Fruit fly (Drosophila melanogaster): ENCODE data around the gene Gyc89Db.

Gene Gyc89Db

DNA sequence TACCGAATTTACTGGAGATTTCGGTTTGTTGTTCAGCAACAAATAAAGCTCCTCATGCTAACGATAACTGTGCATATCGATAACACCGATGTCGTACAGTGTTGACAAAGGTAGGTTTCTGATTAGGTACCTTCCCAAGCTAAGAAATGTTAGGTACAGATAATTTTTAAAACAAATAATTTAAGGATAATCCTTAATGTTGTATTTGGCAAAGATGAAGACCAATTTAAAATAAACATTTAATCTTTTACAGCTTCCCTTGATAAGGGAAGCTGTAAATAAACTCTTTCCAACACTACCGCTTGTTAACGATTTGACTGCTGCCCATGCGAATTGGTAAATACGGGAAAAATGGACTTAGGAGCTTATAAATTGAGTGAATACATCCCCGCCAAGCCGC, 34.0 kb upstream of the Gyc89Db start, which contains the start of the genes Ttc1 and CG14882 (continued):
- TF ChIP-seq CG9215 (GFP tag; IDR thresholded peaks at IDR 0.05) (no peak; the same call in 1 of the 2 replicates), CG12769 (tag; optimal IDR thresholded peaks at IDR 0.05) (no peak), CG9797 (GFP tag; optimal IDR thresholded peaks at IDR 0.05) (no peak), TFAM (GFP tag; optimal IDR thresholded peaks at IDR 0.05) (peak; percentile 1), CG31365 (tag; optimal IDR thresholded peaks at IDR 0.05) (no peak), CG15073 (GFP tag; optimal IDR thresholded peaks at IDR 0.05) (no peak), odd (GFP tag; optimal IDR thresholded peaks at IDR 0.05) (no peak), CG33213 (GFP tag; optimal IDR thresholded peaks at IDR 0.05) (peak; percentile 78), CG4404 (GFP tag; IDR thresholded peaks at IDR 0.05) (peak; percentile 29; the same call in 1 of the 2 replicates), CG14050 (GFP tag; IDR thresholded peaks at IDR 0.05) (peak; percentile 92), cg (GFP tag; optimal IDR thresholded peaks at IDR 0.05) (no peak), CG4282 (GFP tag; optimal IDR thresholded peaks at IDR 0.05) (peak; percentile 72), CG2889 (GFP tag; IDR thresholded peaks at IDR 0.05) (peak; percentile 91), CG14860 (GFP tag; IDR thresholded peaks at IDR 0.05; ENCODE audit: partially characterized antibody) (0 out of 3 replicates have a peak, but pooled peaks have one; percentile 6), HLH4C (GFP tag; IDR thresholded peaks at IDR 0.05; ENCODE audit: partially characterized antibody) (peak; percentile 56; the same call in 2 of the 3 replicates), CG6813 (GFP tag; optimal IDR thresholded peaks at IDR 0.05) (peak; percentile 70), CG7556 (GFP tag; optimal IDR thresholded peaks at IDR 0.05) (peak; percentile 83), emc (GFP tag; optimal IDR thresholded peaks at IDR 0.05) (peak; percentile 63), CG9932 (GFP tag; IDR thresholded peaks at IDR 0.05) (peak; percentile 94), CG10565 (GFP tag; optimal IDR thresholded peaks at IDR 0.05) (no peak), jigr1 (GFP tag; IDR thresholded peaks at IDR 0.05) (no peak; the same call in 2 of the 3 replicates), abd-A (tag; optimal IDR thresholded peaks at IDR 0.05) (no peak), Doc3 (GFP tag; IDR thresholded peaks at IDR 0.05; ENCODE audit: partially characterized antibody) (0 out of 3 replicates have a peak, but pooled peaks have one; percentile 24), CG11504 (tag; optimal IDR thresholded peaks at IDR 0.05) (no peak), Dfd (GFP tag; optimal IDR thresholded peaks at IDR 0.05) (no peak), CG5180 (GFP tag; optimal IDR thresholded peaks at IDR 0.05) (no peak), Hey (tag; optimal IDR thresholded peaks at IDR 0.05) (no peak), NC2β (GFP tag; optimal IDR thresholded peaks at IDR 0.05) (peak; percentile 59), ken (GFP tag; IDR thresholded peaks at IDR 0.05) (peak; percentile 95), kah (GFP tag; optimal IDR thresholded peaks at IDR 0.05) (peak; percentile 2), CG31224 (GFP tag; IDR thresholded peaks at IDR 0.05) (peak; percentile 38), CG14710 (tag; optimal IDR thresholded peaks at IDR 0.05) (peak; percentile 69), tin (GFP tag; optimal IDR thresholded peaks at IDR 0.05) (peak; percentile 67), CG18011 (GFP tag; optimal IDR thresholded peaks at IDR 0.05) (peak; percentile 82), CG1529 (GFP tag; optimal IDR thresholded peaks at IDR 0.05) (peak; percentile 62), slbo (GFP tag; IDR thresholded peaks at IDR 0.05) (peak; percentile 95), Gsc (GFP tag; IDR thresholded peaks at IDR 0.05) (no peak), ftz-f1 (GFP tag; optimal IDR thresholded peaks at IDR 0.05) (peak; percentile 57), Ptx1 (GFP tag; IDR thresholded peaks at IDR 0.05) (peak; percentile 91), CG7745 (tag; optimal IDR thresholded peaks at IDR 0.05) (no peak), bigmax (GFP tag; optimal IDR thresholded peaks at IDR 0.05) (peak; percentile 0), dmrt11E (tag; optimal IDR thresholded peaks at IDR 0.05) (peak; percentile 81), CG17385 (GFP tag; optimal IDR thresholded peaks at IDR 0.05) (peak; percentile 84), Med (GFP tag) (peak; percentile 97), CG4854 (GFP tag; optimal IDR thresholded peaks at IDR 0.05) (peak; percentile 66), ATbp (GFP tag; optimal IDR thresholded peaks at IDR 0.05) (peak; percentile 78), CG3065 (GFP tag; optimal IDR thresholded peaks at IDR 0.05) (peak; percentile 57), gsb (GFP tag; IDR thresholded peaks at IDR 0.05) (peak; percentile 74), Awh (GFP tag; IDR thresholded peaks at IDR 0.05) (peak; percentile 79), ind (GFP tag; optimal IDR thresholded peaks at IDR 0.05) (peak; percentile 85)

Measured in whole organism, embryonic.